Fruit fly (Drosophila melanogaster) whole organism, embryonic: ENCODE measurements around the gene CG7120.

ENCODE experiments used
- Abd-B ChIP-seq: fragments of 200-800 bp; sonication (Bioruptor generic); optimal IDR thresholded peaks from 2 replicates; lab custom pipeline; 2018; ENCODE audit warnings: missing biosample characterization, mild to moderate bottlenecking, missing genetic modification characterization, moderate library complexity
- Ada2b ChIP-seq: fragments of 200-800 bp; sonication (Bioruptor generic); IDR thresholded peaks from 2 replicates; pipeline ENCODE4 v1.3.6; 2022; ENCODE audit warnings: missing biosample characterization, missing genetic modification characterization
- Aef1 ChIP-seq: fragments of 200-800 bp; sonication (Bioruptor generic); IDR thresholded peaks from 3 replicates; pipeline ENCODE4 v1.3.6; 2022; ENCODE audit warnings: missing biosample characterization, missing genetic modification characterization
- Atf3 ChIP-seq: fragments of 200-800 bp; sonication (Bioruptor generic); optimal IDR thresholded peaks from 3 replicates; lab custom pipeline; 2016; ENCODE audit warnings: missing biosample characterization, missing genetic modification characterization
- BEAF-32 ChIP-seq: fragments of 200-800 bp; sonication (Bioruptor generic); optimal IDR thresholded peaks from 3 replicates; lab custom pipeline; 2017; ENCODE audit warnings: missing biosample characterization, missing genetic modification characterization, mild to moderate bottlenecking, moderate library complexity, missing genetic modification reagents
- CG10565 ChIP-seq: fragments of 200-800 bp; sonication (Bioruptor generic); optimal IDR thresholded peaks from 3 replicates; lab custom pipeline; 2016; ENCODE audit warnings: missing biosample characterization, mild to moderate bottlenecking, missing genetic modification characterization
- CG10654 ChIP-seq: fragments of 200-800 bp; sonication (Bioruptor generic); optimal IDR thresholded peaks from 2 replicates; lab custom pipeline; 2016; ENCODE audit warnings: missing biosample characterization, missing genetic modification characterization
- CG11085 ChIP-seq: fragments of 200-800 bp; sonication (Bioruptor generic); IDR thresholded peaks from 2 replicates; pipeline ENCODE4 v1.3.6; 2022; ENCODE audit warnings: missing biosample characterization, missing genetic modification characterization
- CG11398 ChIP-seq: fragments of 200-800 bp; sonication (Bioruptor generic); optimal IDR thresholded peaks from 2 replicates; lab custom pipeline; 2016; ENCODE audit warnings: missing biosample characterization, missing genetic modification characterization
- CG11695 ChIP-seq: fragments of 200-800 bp; sonication (Bioruptor generic); IDR thresholded peaks from 3 replicates; pipeline ENCODE4 v1.3.6; 2022; ENCODE audit warnings: missing biosample characterization, missing genetic modification characterization
- CG12236 ChIP-seq: fragments of 200-800 bp; sonication (Bioruptor generic); optimal IDR thresholded peaks from 2 replicates; lab custom pipeline; 2016; ENCODE audit warnings: missing biosample characterization, missing genetic modification characterization
- CG15696 ChIP-seq: fragments of 200-800 bp; sonication (Bioruptor generic); optimal IDR thresholded peaks from 2 replicates; lab custom pipeline; 2019; ENCODE audit warnings: missing biosample characterization, mild to moderate bottlenecking, missing genetic modification characterization, moderate library complexity
- CG1832 ChIP-seq: fragments of 200-800 bp; sonication (Bioruptor generic); optimal IDR thresholded peaks from 2 replicates; lab custom pipeline; 2017; ENCODE audit warnings: missing biosample characterization, mild to moderate bottlenecking, missing genetic modification characterization, inconsistent platforms
- CG18619 ChIP-seq: fragments of 200-800 bp; sonication (Bioruptor generic); optimal IDR thresholded peaks from 3 replicates; lab custom pipeline; 2017; ENCODE audit warnings: missing biosample characterization, mild to moderate bottlenecking, missing genetic modification characterization
- CG30020 ChIP-seq: fragments of 200-800 bp; optimal IDR thresholded peaks from 2 replicates; lab custom pipeline; 2019; ENCODE audit warnings: missing biosample characterization, mild to moderate bottlenecking, missing genetic modification characterization, moderate library complexity
- CG34422 ChIP-seq: fragments of 200-800 bp; sonication (Bioruptor generic); IDR thresholded peaks from 3 replicates; pipeline ENCODE4 v1.3.6; 2022; ENCODE audit warnings: missing biosample characterization, missing genetic modification characterization
- CG42726 ChIP-seq: fragments of 200-800 bp; sonication (Bioruptor generic); IDR thresholded peaks from 2 replicates; pipeline ENCODE4 v1.3.6; 2022; ENCODE audit warnings: missing biosample characterization, missing genetic modification characterization; ENCODE audit not compliant: partially characterized antibody
- CG43689 ChIP-seq: fragments of 200-800 bp; sonication (Bioruptor generic); IDR thresholded peaks from 2 replicates; pipeline ENCODE4 v1.3.6; 2022; ENCODE audit warnings: missing biosample characterization, missing genetic modification characterization
- CG5953 ChIP-seq: fragments of 200-800 bp; sonication (Bioruptor generic); IDR thresholded peaks from 2 replicates; pipeline ENCODE4 v1.3.6; 2022; ENCODE audit warnings: missing biosample characterization, missing genetic modification characterization
- CG6254 ChIP-seq: fragments of 200-800 bp; sonication (Bioruptor generic); optimal IDR thresholded peaks from 3 replicates; lab custom pipeline; 2017; ENCODE audit warnings: mild to moderate bottlenecking, missing biosample characterization, missing genetic modification reagents, missing genetic modification characterization
- CG6791 ChIP-seq: fragments of 200-800 bp; sonication (Bioruptor generic); IDR thresholded peaks from 3 replicates; pipeline ENCODE4 v1.3.6; 2022; ENCODE audit warnings: missing biosample characterization, missing genetic modification characterization; ENCODE audit not compliant: partially characterized antibody
- CG8359 ChIP-seq: fragments of 200-800 bp; sonication (Bioruptor generic); optimal IDR thresholded peaks from 2 replicates; lab custom pipeline; 2017; ENCODE audit warnings: missing biosample characterization, mild to moderate bottlenecking, missing genetic modification characterization, borderline replicate concordance
- CG9215 ChIP-seq: fragments of 200-800 bp; sonication (Bioruptor generic); IDR thresholded peaks from 2 replicates; pipeline ENCODE4 v1.3.6; 2022; ENCODE audit warnings: missing biosample characterization, missing genetic modification characterization
- CG9437 ChIP-seq: fragments of 200-800 bp; sonication (Bioruptor generic); optimal IDR thresholded peaks from 2 replicates; lab custom pipeline; 2018; ENCODE audit warnings: missing biosample characterization, mild to moderate bottlenecking, missing genetic modification characterization
- Dref ChIP-seq: fragments of 200-800 bp; sonication (Bioruptor generic); IDR thresholded peaks from 2 replicates; pipeline ENCODE4 v1.3.6; 2022; ENCODE audit warnings: missing biosample characterization, missing genetic modification characterization
- Eip74EF ChIP-seq, 2 experiments: fragments of 200-800 bp in 1 of 2; fragments of >200 bp in 1 of 2; sonication (Bioruptor generic) in 1 of 2; optimal IDR thresholded peaks; 2 replicates each; lab custom pipeline; 2017 to 2019; ENCODE audit warnings: missing biosample characterization in 2 of 2, missing genetic modification characterization in 2 of 2, mild to moderate bottlenecking in 1 of 2, moderate library complexity in 1 of 2
- MESR4 ChIP-seq: fragments of 200-800 bp; sonication (Bioruptor generic); optimal IDR thresholded peaks from 2 replicates; lab custom pipeline; 2018; ENCODE audit warnings: missing biosample characterization, mild to moderate bottlenecking, missing genetic modification characterization, moderate library complexity
- Med ChIP-seq: fragments of 200-800 bp; sonication (Bioruptor generic); peaks from one replicate; lab custom pipeline; 2016; ENCODE audit warnings: missing biosample characterization, missing genetic modification characterization, mild to moderate bottlenecking, inconsistent platforms, moderate library complexity
- NfI ChIP-seq: fragments of 200-800 bp; sonication (Bioruptor generic); optimal IDR thresholded peaks from 3 replicates; lab custom pipeline; 2018; ENCODE audit warnings: missing biosample characterization, mild to moderate bottlenecking, missing genetic modification characterization, moderate library complexity
- al ChIP-seq: fragments of 200-800 bp; sonication (Bioruptor generic); IDR thresholded peaks from 2 replicates; pipeline ENCODE4 v1.3.6; 2022; ENCODE audit warnings: missing biosample characterization, missing genetic modification characterization
- ara ChIP-seq: fragments of 200-800 bp; sonication (Bioruptor generic); IDR thresholded peaks from 2 replicates; pipeline ENCODE4 v1.3.6; 2022; ENCODE audit warnings: missing biosample characterization, missing genetic modification characterization
- ase ChIP-seq: fragments of 200-800 bp; sonication (Bioruptor generic); IDR thresholded peaks from 3 replicates; pipeline ENCODE4 v1.3.6; 2022; ENCODE audit warnings: missing biosample characterization, missing genetic modification characterization
- ato ChIP-seq: fragments of 200-800 bp; sonication (Bioruptor generic); IDR thresholded peaks from 2 replicates; pipeline ENCODE4 v1.3.6; 2022; ENCODE audit warnings: missing biosample characterization, missing genetic modification characterization; ENCODE audit not compliant: partially characterized antibody
- bbx ChIP-seq: fragments of 200-800 bp; sonication (Bioruptor generic); IDR thresholded peaks from 2 replicates; pipeline ENCODE4 v1.3.6; 2022; ENCODE audit warnings: missing biosample characterization, missing genetic modification characterization; ENCODE audit not compliant: partially characterized antibody
- bowl ChIP-seq: fragments of 200-800 bp; sonication (Bioruptor generic); IDR thresholded peaks from 2 replicates; pipeline ENCODE4 v1.3.6; 2022; ENCODE audit warnings: missing biosample characterization, missing genetic modification characterization
- cad ChIP-seq: fragments of >200 bp; optimal IDR thresholded peaks from 2 replicates; lab custom pipeline; 2017; ENCODE audit warnings: missing biosample characterization, missing genetic modification characterization
- exex ChIP-seq: fragments of 200-800 bp; sonication (Bioruptor generic); optimal IDR thresholded peaks from 4 replicates; lab custom pipeline; 2018; ENCODE audit warnings: missing biosample characterization, mild to moderate bottlenecking, missing genetic modification characterization, moderate library complexity
- gt ChIP-seq: fragments of 200-800 bp; sonication (Bioruptor generic); IDR thresholded peaks from 2 replicates; pipeline ENCODE4 v1.3.6; 2022; ENCODE audit warnings: missing biosample characterization, missing genetic modification characterization
- hth ChIP-seq: fragments of >200 bp; optimal IDR thresholded peaks from 2 replicates; lab custom pipeline; 2017; ENCODE audit warnings: inconsistent platforms
- pan ChIP-seq, 4 experiments: fragments of >200 bp in 3 of 4; fragments of 200-800 bp in 1 of 4; sonication (Bioruptor generic) in 1 of 4; optimal IDR thresholded peaks in 3 of 4; IDR thresholded peaks in 1 of 4; 2 replicates each; pipeline versions ENCODE4 v1.3.6 to Lab custom; 2017 to 2022; ENCODE audit warnings: missing biosample characterization in 2 of 4, missing genetic modification characterization in 2 of 4, mixed read lengths in 1 of 4
- pho ChIP-seq: fragments of 200-800 bp; sonication (Bioruptor generic); optimal IDR thresholded peaks from 2 replicates; lab custom pipeline; 2016; ENCODE audit warnings: missing biosample characterization, missing genetic modification characterization
- pros ChIP-seq: fragments of 200-800 bp; sonication (Bioruptor generic); optimal IDR thresholded peaks from 3 replicates; lab custom pipeline; 2019; ENCODE audit warnings: missing biosample characterization, mild to moderate bottlenecking, missing genetic modification characterization, moderate library complexity
- rib ChIP-seq: fragments of 200-800 bp; sonication (Bioruptor generic); IDR thresholded peaks from 2 replicates; pipeline ENCODE4 v1.3.6; 2022; ENCODE audit warnings: missing biosample characterization, missing genetic modification characterization
- sna ChIP-seq: fragments of 200-800 bp; sonication (Bioruptor generic); IDR thresholded peaks from 2 replicates; pipeline ENCODE4 v1.3.6; 2022; ENCODE audit warnings: missing biosample characterization, missing genetic modification characterization; ENCODE audit not compliant: partially characterized antibody
- tgo ChIP-seq: fragments of 200-800 bp; sonication (Bioruptor generic); IDR thresholded peaks from 3 replicates; pipeline ENCODE4 v1.3.6; 2022; ENCODE audit warnings: missing biosample characterization, missing genetic modification characterization
- tna ChIP-seq: fragments of 200-800 bp; sonication (Bioruptor generic); IDR thresholded peaks from 2 replicates; pipeline ENCODE4 v1.3.6; 2022; ENCODE audit warnings: missing biosample characterization, missing genetic modification characterization; ENCODE audit not compliant: partially characterized antibody
- vvl ChIP-seq: fragments of 200-800 bp; sonication (Bioruptor generic); IDR thresholded peaks from 2 replicates; pipeline ENCODE4 v1.3.6; 2022; ENCODE audit warnings: missing biosample characterization, missing genetic modification characterization

The CG7120 gene

dm6 chr3L:8346100-8346980, 49.5 kb upstream of the CG7120 start, which contains the start of the genes CG7182 and GAPcenA (continued):
- TF ChIP-seq CG6791 (GFP tag; lab: Robert Waterston, UW) (peak; percentile 58; the same call in 1 of the 3 replicates), CG10565 (GFP tag; lab: Kevin White, UChicago) (no peak), Med (GFP tag; lab: Kevin White, UChicago) (peak; percentile 75), pho (GFP tag; lab: Kevin White, UChicago) (peak; percentile 39), hth (lab: Kevin White, UChicago) (no peak), rib (GFP tag; lab: Robert Waterston, UW) (no peak), al (GFP tag; lab: Robert Waterston, UW) (peak; percentile 65), ara (no peak), ase (GFP tag; lab: Robert Waterston, UW) (peak; percentile 52; the same call in 1 of the 3 replicates), Ada2b (GFP tag; lab: Robert Waterston, UW) (0 out of 2 replicates have a peak, but pooled peaks have one; percentile 5), pros (GFP tag; lab: Kevin White, UChicago) (no peak), CG6254 (GFP tag; lab: Kevin White, UChicago) (no peak), Atf3 (GFP tag; lab: Kevin White, UChicago) (no peak), bowl (GFP tag; lab: Robert Waterston, UW) (no peak), CG11695 (GFP tag; lab: Robert Waterston, UW) (no peak), Aef1 (GFP tag; lab: Robert Waterston, UW) (peak; percentile 39; the same call in 1 of the 3 replicates), NfI (GFP tag; lab: Kevin White, UChicago) (peak; percentile 75), CG43689 (GFP tag; lab: Robert Waterston, UW) (no peak), CG8359 (no peak), CG10654 (GFP tag; lab: Kevin White, UChicago) (peak; percentile 61), CG18619 (GFP tag; lab: Kevin White, UChicago) (peak; percentile 63), ato (GFP tag; lab: Robert Waterston, UW) (peak; percentile 33; the same call in 1 of the 2 replicates), CG42726 (GFP tag; lab: Robert Waterston, UW) (no peak), pan (optimal IDR thresholded peaks at IDR 0.05; lab: Kevin White, UChicago) (no peak), pan (GFP tag; optimal IDR thresholded peaks at IDR 0.05 in 1 of 2, IDR thresholded peaks at IDR 0.05 in 1 of 2) (peak in 1 of 2 experiments; percentile 45), CG11085 (peak; percentile 41), tgo (GFP tag; lab: Robert Waterston, UW) (peak; percentile 46), vvl (GFP tag; lab: Robert Waterston, UW) (peak; percentile 53), CG30020 (tag; lab: Kevin White, UChicago) (peak; percentile 82), bbx (GFP tag; lab: Robert Waterston, UW) (peak; percentile 38; the same call in 1 of the 2 replicates), cad (GFP tag; lab: Kevin White, UChicago) (no peak), tna (GFP tag; lab: Robert Waterston, UW) (no peak), Eip74EF (GFP tag; optimal IDR thresholded peaks at IDR 0.05; lab: Kevin White, UChicago) (peak in 1 of 2 experiments; percentile 38), CG9437 (GFP tag; lab: Kevin White, UChicago) (peak; percentile 67), CG15696 (tag; lab: Kevin White, UChicago) (peak; percentile 69), Abd-B (peak; percentile 71), CG12236 (GFP tag; lab: Kevin White, UChicago) (no peak), CG1832 (GFP tag; lab: Kevin White, UChicago) (no peak), CG9215 (GFP tag; lab: Robert Waterston, UW) (peak; percentile 60), Dref (GFP tag; lab: Robert Waterston, UW) (peak; percentile 67), CG34422 (GFP tag; lab: Robert Waterston, UW) (peak; percentile 80; the same call in 1 of the 3 replicates), gt (GFP tag; lab: Robert Waterston, UW) (no peak), CG11398 (GFP tag; lab: Kevin White, UChicago) (peak; percentile 10), MESR4 (peak; percentile 47), CG5953 (GFP tag; lab: Robert Waterston, UW) (no peak), BEAF-32 (GFP tag; lab: Kevin White, UChicago) (peak; percentile 72), exex (peak; percentile 31), sna (GFP tag; lab: Robert Waterston, UW) (peak; percentile 40)
